Fruit fly (Drosophila melanogaster): ENCODE results near the gene Spn31A.

DNA sequence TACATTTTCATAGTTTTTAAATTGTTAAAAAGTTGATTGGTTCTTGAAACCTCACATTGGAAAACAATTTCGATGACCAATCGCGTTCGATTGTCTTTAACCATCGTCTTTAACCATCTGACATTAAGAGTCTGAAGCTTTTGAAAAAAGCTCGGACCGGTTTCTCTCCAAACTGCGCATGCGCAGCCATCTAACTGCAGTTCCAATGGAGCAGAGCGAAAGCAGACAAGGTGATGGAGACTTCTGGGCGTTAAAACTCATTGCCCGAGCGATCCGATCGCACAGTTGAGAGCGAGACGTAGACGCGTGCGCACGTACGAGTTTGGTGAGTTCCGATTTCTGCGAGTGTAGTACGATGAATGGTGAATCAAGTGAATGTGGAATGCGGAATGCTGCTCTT, 28.2 kb upstream of the Spn31A start, which contains the start of gene obst-B:
- TF ChIP-seq cato (GFP tag; optimal IDR thresholded peaks at IDR 0.05; ENCODE audit: borderline replicate concordance): no peak
- TF ChIP-seq CG6791 (GFP tag; IDR thresholded peaks at IDR 0.05; ENCODE audit: partially characterized antibody): no peak
- no peak for TF ChIP-seq salm (tag; optimal IDR thresholded peaks at IDR 0.05)
- TF ChIP-seq psq (GFP tag; optimal IDR thresholded peaks at IDR 0.05): no peak
- TF ChIP-seq Side (GFP tag; optimal IDR thresholded peaks at IDR 0.05): no peak
- TF ChIP-seq Xbp1 (GFP tag; optimal IDR thresholded peaks at IDR 0.05): no peak
- no peak for TF ChIP-seq CG31388 (GFP tag; optimal IDR thresholded peaks at IDR 0.05)
